Fruit fly (Drosophila melanogaster): ENCODE results near the gene Rab14.

Rab14 gene

DNA sequence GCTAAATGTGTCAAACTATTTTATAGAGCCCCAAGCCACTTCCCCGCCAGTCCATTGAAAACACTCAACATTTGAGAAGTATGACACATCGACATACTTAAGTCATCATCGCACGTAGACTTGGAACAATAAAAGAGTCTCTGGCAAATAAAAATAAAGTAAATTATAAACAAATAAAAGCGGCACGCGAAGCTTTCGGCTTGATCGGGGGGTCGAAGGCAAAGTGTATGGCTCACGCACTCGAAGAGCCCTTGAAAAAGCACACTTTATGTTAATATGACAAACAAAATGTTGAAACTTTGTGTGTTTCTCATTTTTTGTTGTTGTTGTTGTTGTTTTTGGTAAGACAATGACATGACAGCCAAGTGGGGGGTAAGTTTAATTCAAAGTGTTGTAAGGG lies 41.3 kb downstream of the Rab14 start:
- no peak for TF ChIP-seq psq (optimal IDR thresholded peaks at IDR 0.05)
- no peak for TF ChIP-seq insv (optimal IDR thresholded peaks at IDR 0.05)
- TF ChIP-seq ttk (optimal IDR thresholded peaks at IDR 0.05): no peak
- no peak for TF ChIP-seq Myc (optimal IDR thresholded peaks at IDR 0.05)
- TF ChIP-seq h (optimal IDR thresholded peaks at IDR 0.05): no peak
- no peak for TF ChIP-seq Sin3A (optimal IDR thresholded peaks at IDR 0.05)

DNA sequence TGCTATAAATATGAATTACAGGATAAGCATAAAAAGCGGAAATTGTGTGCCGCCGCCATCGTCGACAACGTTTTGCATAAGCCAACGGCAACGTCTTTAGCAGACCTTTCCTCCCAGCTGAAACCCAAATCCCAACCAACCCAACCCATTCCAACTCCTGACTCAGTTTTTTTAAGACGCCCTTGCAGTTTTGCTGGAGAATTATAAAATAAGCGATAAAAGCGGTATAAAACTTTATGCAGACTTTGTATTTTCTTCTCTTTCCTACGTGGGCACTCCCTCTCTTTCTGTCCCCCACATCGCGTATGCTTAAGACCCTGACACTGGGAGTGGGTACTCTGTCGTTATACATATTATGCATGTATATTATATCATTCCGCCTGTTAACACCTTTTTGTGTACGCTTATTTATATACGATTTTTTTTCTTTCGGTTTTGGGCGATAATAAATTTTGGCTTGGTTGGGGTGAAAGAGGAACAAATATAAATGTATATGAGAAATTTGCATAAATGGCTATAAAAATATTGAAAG lies 42.2 kb downstream of the Rab14 start:
- TF ChIP-seq insv (optimal IDR thresholded peaks at IDR 0.05) (no peak), Sin3A (optimal IDR thresholded peaks at IDR 0.05) (no peak)

DNA sequence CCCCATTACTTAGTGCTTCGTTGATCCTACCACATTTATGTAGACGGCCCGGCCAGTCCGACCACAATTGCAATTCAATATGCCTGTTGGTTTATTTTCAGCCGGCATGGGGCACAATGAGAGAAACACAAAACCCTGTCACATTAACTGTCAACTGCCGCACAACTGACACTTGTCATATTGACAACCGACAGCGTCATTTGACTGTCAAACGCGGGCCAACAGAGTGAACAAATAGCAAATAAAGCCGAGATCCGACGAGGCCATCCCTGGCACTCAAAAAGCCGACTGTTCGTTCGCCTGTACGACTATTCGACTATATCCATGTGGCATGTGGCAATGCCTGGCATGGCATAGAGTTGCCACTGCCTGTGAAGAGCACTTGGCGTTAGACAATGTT lies 43.0 kb downstream of the Rab14 start:
- TF ChIP-seq Myc (optimal IDR thresholded peaks at IDR 0.05) (no peak), ttk (optimal IDR thresholded peaks at IDR 0.05) (no peak), Sin3A (optimal IDR thresholded peaks at IDR 0.05) (no peak), insv (optimal IDR thresholded peaks at IDR 0.05) (no peak), psq (optimal IDR thresholded peaks at IDR 0.05) (no peak), h (optimal IDR thresholded peaks at IDR 0.05) (no peak)

DNA sequence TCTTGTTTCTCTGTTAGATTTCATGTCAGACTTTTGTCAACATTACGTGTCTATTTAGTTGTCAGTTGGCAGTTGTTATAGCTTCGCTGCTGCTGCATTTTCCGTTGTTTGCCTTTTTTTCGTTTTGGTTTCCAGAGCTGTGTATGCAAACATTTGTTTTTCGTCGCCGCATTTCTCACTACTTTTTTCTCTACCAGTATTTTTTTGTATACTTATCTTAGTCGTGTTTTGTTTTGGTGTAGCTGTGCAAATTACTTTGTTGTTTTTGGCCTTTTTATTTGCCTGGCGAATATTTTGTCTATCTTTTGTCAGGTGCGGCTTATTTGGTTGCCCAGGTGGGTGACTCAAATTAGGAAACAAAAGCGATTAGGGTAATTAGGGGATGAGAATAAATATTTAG lies 43.6 kb downstream of the Rab14 start:
- no peak for TF ChIP-seq Myc (optimal IDR thresholded peaks at IDR 0.05)
- TF ChIP-seq ttk (optimal IDR thresholded peaks at IDR 0.05): no peak
- TF ChIP-seq h (optimal IDR thresholded peaks at IDR 0.05): no peak
- no peak for TF ChIP-seq psq (optimal IDR thresholded peaks at IDR 0.05)
- no peak for TF ChIP-seq Sin3A (optimal IDR thresholded peaks at IDR 0.05)
- no peak for TF ChIP-seq insv (optimal IDR thresholded peaks at IDR 0.05)

DNA sequence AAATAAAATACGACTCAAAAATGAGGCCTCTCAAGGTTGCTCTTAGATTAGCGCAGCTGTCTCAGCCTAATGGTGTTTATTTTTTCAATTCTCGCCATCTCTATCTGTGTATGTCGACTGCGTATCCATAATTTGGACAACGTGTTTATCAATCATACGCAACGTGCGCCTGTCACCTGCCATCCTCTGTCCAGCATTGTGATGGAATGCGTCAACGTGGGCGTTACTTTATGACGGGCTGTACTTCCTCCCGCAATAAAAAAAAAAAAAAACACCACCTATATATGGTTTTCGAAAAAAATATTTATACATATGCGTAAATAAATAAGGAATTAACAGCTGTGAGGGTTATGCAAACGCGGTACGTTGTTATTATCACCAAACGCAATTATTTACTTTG lies 44.4 kb downstream of the Rab14 start:
- TF ChIP-seq h (optimal IDR thresholded peaks at IDR 0.05) (no peak), psq (optimal IDR thresholded peaks at IDR 0.05) (no peak), insv (optimal IDR thresholded peaks at IDR 0.05) (no peak), Sin3A (optimal IDR thresholded peaks at IDR 0.05) (no peak), ttk (optimal IDR thresholded peaks at IDR 0.05) (no peak), Myc (optimal IDR thresholded peaks at IDR 0.05) (no peak)

DNA sequence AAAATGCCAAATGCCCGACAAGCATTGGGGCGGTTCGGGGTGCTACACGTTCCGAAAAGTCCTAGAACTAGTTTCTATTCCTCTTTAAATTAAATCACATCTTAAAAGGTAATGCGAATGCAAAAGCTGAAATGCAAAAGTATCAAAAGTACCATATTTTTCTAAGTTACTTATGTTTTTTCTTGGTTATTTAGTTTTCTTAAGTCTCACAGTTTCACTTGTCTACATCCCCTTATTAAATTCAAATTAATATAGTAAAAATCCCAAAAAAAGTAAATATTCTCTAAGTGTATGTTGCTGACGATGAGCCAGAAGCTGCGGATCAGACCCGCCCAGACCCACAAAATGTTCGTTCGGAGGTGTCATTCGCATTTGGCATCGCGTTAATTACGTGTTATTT lies 45.7 kb downstream of the Rab14 start:
- TF ChIP-seq h (optimal IDR thresholded peaks at IDR 0.05): no peak
- no peak for TF ChIP-seq ttk (optimal IDR thresholded peaks at IDR 0.05)

DNA sequence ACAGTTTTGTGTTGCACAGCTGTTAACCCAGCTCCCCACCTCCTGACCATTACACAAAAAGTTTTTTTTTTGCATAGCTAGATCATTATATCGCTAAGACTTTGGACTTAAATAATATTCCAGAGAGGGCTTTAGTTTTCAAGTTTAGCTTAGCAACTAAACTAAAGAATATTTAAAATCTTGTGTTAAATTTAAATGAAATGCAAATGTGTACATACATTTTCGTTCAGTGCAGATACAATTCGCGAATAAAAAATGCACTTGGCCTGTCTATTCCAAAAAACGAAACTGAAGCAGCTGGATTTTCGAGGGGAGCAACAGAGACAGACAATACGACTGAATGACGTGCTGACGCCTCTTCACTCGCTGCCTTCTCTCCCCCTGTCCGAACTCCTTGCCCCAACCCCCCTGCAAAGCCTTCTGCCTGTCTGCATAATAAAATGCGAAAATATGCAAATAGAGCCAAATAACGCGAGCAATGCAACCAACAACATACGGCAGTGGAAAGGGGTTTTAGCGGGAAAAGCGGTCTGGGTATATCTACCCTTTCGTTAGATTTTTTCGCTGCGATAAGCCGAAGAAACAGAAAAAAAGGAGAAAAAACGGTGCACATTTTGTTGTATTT lies 46.8 kb downstream of the Rab14 start:
- TF ChIP-seq Sin3A (optimal IDR thresholded peaks at IDR 0.05): no peak
- TF ChIP-seq insv (optimal IDR thresholded peaks at IDR 0.05): no peak
- no peak for TF ChIP-seq psq (optimal IDR thresholded peaks at IDR 0.05)
- no peak for TF ChIP-seq Myc (optimal IDR thresholded peaks at IDR 0.05)
- TF ChIP-seq ttk (optimal IDR thresholded peaks at IDR 0.05): no peak
- no peak for TF ChIP-seq h (optimal IDR thresholded peaks at IDR 0.05)

DNA sequence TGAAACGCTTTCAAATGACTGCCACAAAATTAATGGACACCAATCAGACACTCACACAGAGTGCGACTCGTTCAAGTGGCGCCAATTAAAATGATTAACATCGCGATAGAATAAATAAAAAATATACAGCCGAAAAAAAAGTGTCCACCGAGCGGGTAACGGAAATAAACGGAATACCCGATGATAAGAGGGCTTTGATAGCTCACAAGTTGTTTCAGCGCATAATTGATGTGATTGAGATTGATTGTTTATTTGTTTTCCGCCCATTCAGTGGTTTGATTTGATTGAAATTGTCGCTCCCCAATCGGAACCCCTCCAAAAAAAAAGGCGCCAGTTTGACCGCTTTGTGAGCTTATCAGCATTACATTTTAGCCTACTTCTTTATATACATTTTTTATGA lies 48.6 kb downstream of the Rab14 start:
- TF ChIP-seq Sin3A (optimal IDR thresholded peaks at IDR 0.05) (no peak), psq (optimal IDR thresholded peaks at IDR 0.05) (no peak), Myc (optimal IDR thresholded peaks at IDR 0.05) (no peak), h (optimal IDR thresholded peaks at IDR 0.05) (no peak), insv (optimal IDR thresholded peaks at IDR 0.05) (no peak), ttk (optimal IDR thresholded peaks at IDR 0.05) (no peak)

DNA sequence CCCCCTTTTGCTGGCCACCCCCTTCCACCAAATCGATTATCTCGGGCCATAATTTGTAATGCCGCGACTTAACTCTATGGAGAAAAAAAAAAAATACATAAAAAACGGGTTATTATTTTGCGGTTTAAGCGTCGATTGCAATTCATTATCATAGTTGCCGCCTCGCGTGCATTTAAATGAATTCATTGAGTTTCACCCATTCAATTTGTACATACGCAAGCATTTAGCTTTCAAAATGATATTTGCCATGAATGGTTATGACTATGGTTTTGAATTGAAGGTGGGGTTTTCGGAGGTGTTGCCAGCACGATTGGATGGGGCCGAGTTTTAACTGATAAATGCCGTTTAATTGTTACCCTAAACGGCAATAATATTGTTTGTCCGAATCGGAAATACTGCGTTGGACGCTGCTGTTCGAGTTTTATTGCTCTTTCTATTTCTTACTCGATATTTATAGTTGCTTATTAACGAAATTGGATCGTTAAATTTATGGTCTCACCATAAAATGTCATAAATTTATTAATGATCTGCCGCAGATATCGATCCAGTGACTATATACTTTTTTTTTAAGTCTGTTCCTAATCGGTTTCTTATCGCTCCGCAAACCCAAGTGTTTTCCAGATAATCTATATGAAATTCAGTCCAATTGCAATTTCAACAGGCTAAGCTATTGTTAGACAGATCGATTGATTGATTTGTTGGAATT lies 50.0 kb downstream of the Rab14 start:
- TF ChIP-seq h (optimal IDR thresholded peaks at IDR 0.05) (no peak), ttk (optimal IDR thresholded peaks at IDR 0.05) (no peak), Sin3A (optimal IDR thresholded peaks at IDR 0.05) (no peak), insv (optimal IDR thresholded peaks at IDR 0.05) (no peak), Myc (optimal IDR thresholded peaks at IDR 0.05) (no peak), psq (optimal IDR thresholded peaks at IDR 0.05) (no peak)

Measured in Kc167 (cell line).